Worm (Caenorhabditis elegans): ENCODE measurements around the gene irld-4.

The irld-4 gene

ce11 chrIV:14610942-14611724, 21.8 kb upstream of the irld-4 start (continued):
- TF ChIP-seq ceh-82 (tag; optimal IDR thresholded peaks at IDR 0.05) (peak in 1 of 3 experiments; percentile 2), aha-1 (tag; optimal IDR thresholded peaks at IDR 0.05) (no peak), C04F5.9 (tag; optimal IDR thresholded peaks at IDR 0.05) (no peak), ets-5 (GFP tag; IDR thresholded peaks at IDR 0.05) (no peak), zag-1 (tag; optimal IDR thresholded peaks at IDR 0.05) (no peak), lin-14 (GFP tag; optimal IDR thresholded peaks at IDR 0.05) (peak; percentile 82), lir-3 (tag; optimal IDR thresholded peaks at IDR 0.05; ENCODE audit: poor library complexity) (no peak), snpc-4 (tag; optimal IDR thresholded peaks at IDR 0.05) (peak; percentile 28), lin-39 (tag; optimal IDR thresholded peaks at IDR 0.05) (no peak), nhr-11 (tag; optimal IDR thresholded peaks at IDR 0.05) (no peak), sptf-1 (tag; optimal IDR thresholded peaks at IDR 0.05) (no peak), nhr-85 (tag) (peak; percentile 92), dsc-1 (tag; optimal IDR thresholded peaks at IDR 0.05) (no peak), snu-23 (GFP tag; optimal IDR thresholded peaks at IDR 0.05) (peak; percentile 72), fkh-10 (GFP tag; optimal IDR thresholded peaks at IDR 0.05) (no peak), mdl-1 (tag; optimal IDR thresholded peaks at IDR 0.05) (peak in 1 of 2 experiments; percentile 48), sup-37 (GFP tag; optimal IDR thresholded peaks at IDR 0.05) (no peak), nhr-77 (tag; optimal IDR thresholded peaks at IDR 0.05) (peak; percentile 60), skn-1 (tag; optimal IDR thresholded peaks at IDR 0.05) (peak; percentile 32), fos-1 (tag; optimal IDR thresholded peaks at IDR 0.05) (no peak), nhr-76 (tag; optimal IDR thresholded peaks at IDR 0.05) (no peak), pqm-1 (tag; optimal IDR thresholded peaks at IDR 0.05) (no peak), tbx-2 (tag; optimal IDR thresholded peaks at IDR 0.05) (peak; percentile 59), ceh-8 (GFP tag; optimal IDR thresholded peaks at IDR 0.05) (no peak)

- TF ChIP-seq nhr-85 (tag) (peak; percentile 83), mep-1 (tag; optimal IDR thresholded peaks at IDR 0.05) (no peak), mdl-1 (tag; optimal IDR thresholded peaks at IDR 0.05) (peak in 1 of 2 experiments; percentile 2), elt-3 (tag; optimal IDR thresholded peaks at IDR 0.05) (peak in 3 of 6 experiments; percentile 14 to 71 (median 39)), lin-13 (GFP tag; optimal IDR thresholded peaks at IDR 0.05) (peak; percentile 41), nhr-20 (tag; optimal IDR thresholded peaks at IDR 0.05) (peak; percentile 81), swsn-7 (tag; optimal IDR thresholded peaks at IDR 0.05) (peak; percentile 15), lin-35 (GFP tag; optimal IDR thresholded peaks at IDR 0.05) (peak; percentile 1 to 26), ceh-8 (GFP tag; optimal IDR thresholded peaks at IDR 0.05) (no peak), snu-23 (GFP tag; optimal IDR thresholded peaks at IDR 0.05) (peak; percentile 53), ets-5 (GFP tag; IDR thresholded peaks at IDR 0.05) (no peak), nhr-71 (tag; optimal IDR thresholded peaks at IDR 0.05) (peak; percentile 34), lin-14 (GFP tag; optimal IDR thresholded peaks at IDR 0.05) (peak; percentile 29), rnt-1 (tag; optimal IDR thresholded peaks at IDR 0.05) (peak; percentile 52), efl-1 (optimal IDR thresholded peaks at IDR 0.05) (no peak), efl-1 (GFP tag; optimal IDR thresholded peaks at IDR 0.05 in 1 of 2) (peak in 1 of 2 experiments; percentile 28), vab-15 (tag; optimal IDR thresholded peaks at IDR 0.05) (no peak), dpl-1 (GFP tag; optimal IDR thresholded peaks at IDR 0.05) (peak in 1 of 3 experiments; percentile 9), snpc-4 (tag; optimal IDR thresholded peaks at IDR 0.05) (peak; percentile 95), lir-3 (tag; optimal IDR thresholded peaks at IDR 0.05; ENCODE audit: poor library complexity) (no peak), aha-1 (tag; optimal IDR thresholded peaks at IDR 0.05) (peak; percentile 6)
These were observed 20.9 kb upstream of the irld-4 start for ce11 chrIV:14611892-14612497.

Measured in whole organism, L1 larva.